Fruit fly (Drosophila melanogaster): Measurements from ENCODE around the gene CG31871.

Gene CG31871

DNA sequence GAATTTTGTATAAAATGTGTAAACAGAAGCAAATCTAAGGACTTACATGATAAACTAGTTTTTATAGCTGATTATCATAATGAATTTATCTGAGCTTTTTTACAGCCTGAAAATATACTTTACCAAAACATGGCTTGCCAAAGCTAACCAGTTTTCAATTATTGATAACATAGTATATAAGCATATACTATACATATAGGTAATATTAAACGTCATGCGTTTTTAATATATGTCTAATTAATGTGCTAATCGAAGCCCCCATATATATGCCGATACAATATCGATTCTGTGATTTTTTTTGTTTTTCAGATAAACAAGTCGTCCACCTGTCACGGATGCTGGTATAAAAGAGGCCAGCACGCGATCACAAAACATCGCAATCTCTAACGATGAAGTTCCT lies 19.7 kb downstream of the CG31871 start, which contains the start of gene CG17107:
TSS of gene CG17107 (plus strand) at position 301 of the 400 bp plus-strand sequence.
- TF ChIP-seq h (GFP tag; optimal IDR thresholded peaks at IDR 0.05) (no peak), jim (GFP tag; optimal IDR thresholded peaks at IDR 0.05) (no peak), sv (GFP tag; optimal IDR thresholded peaks at IDR 0.05) (no peak), CG32264 (GFP tag; optimal IDR thresholded peaks at IDR 0.05) (no peak), Hr83 (GFP tag; optimal IDR thresholded peaks at IDR 0.05; ENCODE audit: poor library complexity, severe bottlenecking) (no peak), Mio (GFP tag; optimal IDR thresholded peaks at IDR 0.05) (no peak), brk (GFP tag; optimal IDR thresholded peaks at IDR 0.05) (no peak), fru (GFP tag; optimal IDR thresholded peaks at IDR 0.05) (no peak), woc (GFP tag; optimal IDR thresholded peaks at IDR 0.05) (no peak), Rel (GFP tag; optimal IDR thresholded peaks at IDR 0.05) (no peak), Rel (tag; optimal IDR thresholded peaks at IDR 0.05) (no peak), Dfd (GFP tag; optimal IDR thresholded peaks at IDR 0.05) (no peak), Sp1 (GFP tag; optimal IDR thresholded peaks at IDR 0.05) (no peak), usp (GFP tag; optimal IDR thresholded peaks at IDR 0.05) (no peak), foxo (GFP tag; optimal IDR thresholded peaks at IDR 0.05) (no peak), Hnf4 (GFP tag; optimal IDR thresholded peaks at IDR 0.05) (no peak)

dm6 chr2L:10682197-10682596 lies 20.3 kb downstream of the CG31871 start:
- TF ChIP-seq Abd-B (GFP tag; optimal IDR thresholded peaks at IDR 0.05): no peak
- TF ChIP-seq lola (GFP tag; optimal IDR thresholded peaks at IDR 0.05): no peak
- no peak for TF ChIP-seq fru (GFP tag; optimal IDR thresholded peaks at IDR 0.05)
- TF ChIP-seq GATAd (GFP tag; optimal IDR thresholded peaks at IDR 0.05): no peak
- no peak for TF ChIP-seq sage (GFP tag; optimal IDR thresholded peaks at IDR 0.05)
- TF ChIP-seq Hr78 (GFP tag; optimal IDR thresholded peaks at IDR 0.05): no peak
- no peak for TF ChIP-seq CG9705 (GFP tag; optimal IDR thresholded peaks at IDR 0.05)
- TF ChIP-seq Rel (GFP tag; optimal IDR thresholded peaks at IDR 0.05): no peak
- no peak for TF ChIP-seq Rel (tag; optimal IDR thresholded peaks at IDR 0.05)
- TF ChIP-seq Sp1 (GFP tag; optimal IDR thresholded peaks at IDR 0.05): no peak
- TF ChIP-seq OdsH (GFP tag; optimal IDR thresholded peaks at IDR 0.05): no peak
- no peak for TF ChIP-seq Dfd (GFP tag; optimal IDR thresholded peaks at IDR 0.05)
- no peak for TF ChIP-seq CG32264 (GFP tag; optimal IDR thresholded peaks at IDR 0.05)
- TF ChIP-seq h (GFP tag; optimal IDR thresholded peaks at IDR 0.05): no peak
- TF ChIP-seq tai (GFP tag; optimal IDR thresholded peaks at IDR 0.05): no peak
- no peak for TF ChIP-seq psq (GFP tag; optimal IDR thresholded peaks at IDR 0.05)
- TF ChIP-seq N (GFP tag; optimal IDR thresholded peaks at IDR 0.05): no peak
- no peak for TF ChIP-seq Myc (optimal IDR thresholded peaks at IDR 0.05)
- no peak for TF ChIP-seq brk (GFP tag; optimal IDR thresholded peaks at IDR 0.05)

DNA sequence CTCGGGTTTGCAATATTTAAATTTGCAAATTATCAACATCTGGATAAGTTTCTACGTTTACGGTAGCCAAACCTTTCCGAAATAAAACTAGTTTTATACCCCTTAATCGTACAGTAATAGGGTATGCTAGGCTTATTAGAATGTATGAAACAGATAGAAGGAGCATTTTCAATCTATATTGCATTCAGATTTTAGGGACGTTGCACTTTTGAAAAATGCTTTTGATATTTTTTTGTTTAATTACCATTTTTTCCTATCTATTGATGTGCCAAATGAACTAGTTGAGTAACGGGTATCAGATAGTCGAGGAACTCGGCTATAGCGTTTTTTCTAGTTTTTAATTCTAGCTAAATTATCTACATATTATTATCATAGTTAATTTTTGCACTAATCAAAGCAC lies 21.0 kb downstream of the CG31871 start:
- TF ChIP-seq sv (GFP tag; optimal IDR thresholded peaks at IDR 0.05): no peak
- no peak for TF ChIP-seq Dfd (GFP tag; optimal IDR thresholded peaks at IDR 0.05)
- TF ChIP-seq CrebA (GFP tag; optimal IDR thresholded peaks at IDR 0.05; ENCODE audit: borderline replicate concordance): no peak
- TF ChIP-seq foxo (GFP tag; optimal IDR thresholded peaks at IDR 0.05): no peak
- no peak for TF ChIP-seq lola (GFP tag; optimal IDR thresholded peaks at IDR 0.05)
- no peak for TF ChIP-seq HLH106 (tag; optimal IDR thresholded peaks at IDR 0.05)
- TF ChIP-seq Rel (GFP tag; optimal IDR thresholded peaks at IDR 0.05): no peak
- TF ChIP-seq Rel (tag; optimal IDR thresholded peaks at IDR 0.05): no peak
- TF ChIP-seq jim (GFP tag; optimal IDR thresholded peaks at IDR 0.05): no peak

- no peak for TF ChIP-seq CrebA (GFP tag; optimal IDR thresholded peaks at IDR 0.05; ENCODE audit: borderline replicate concordance)
- TF ChIP-seq usp (GFP tag; optimal IDR thresholded peaks at IDR 0.05): no peak
- no peak for TF ChIP-seq Hnf4 (GFP tag; optimal IDR thresholded peaks at IDR 0.05)
- TF ChIP-seq brk (GFP tag; optimal IDR thresholded peaks at IDR 0.05): no peak
- TF ChIP-seq Rel (GFP tag; optimal IDR thresholded peaks at IDR 0.05): no peak
- TF ChIP-seq Rel (tag; optimal IDR thresholded peaks at IDR 0.05): no peak
- TF ChIP-seq dl (GFP tag; optimal IDR thresholded peaks at IDR 0.05; ENCODE audit: insufficient read depth in 1 of 2, partially characterized antibody in 2 of 2): no peak
- no peak for TF ChIP-seq tai (GFP tag; optimal IDR thresholded peaks at IDR 0.05)
- TF ChIP-seq woc (GFP tag; optimal IDR thresholded peaks at IDR 0.05): no peak
- TF ChIP-seq CG32264 (GFP tag; optimal IDR thresholded peaks at IDR 0.05): no peak
- TF ChIP-seq CG9705 (GFP tag; optimal IDR thresholded peaks at IDR 0.05): no peak
- TF ChIP-seq fru (GFP tag; optimal IDR thresholded peaks at IDR 0.05): no peak
- no peak for TF ChIP-seq br (GFP tag; optimal IDR thresholded peaks at IDR 0.05)
- no peak for TF ChIP-seq foxo (GFP tag; optimal IDR thresholded peaks at IDR 0.05)
- TF ChIP-seq dsf (GFP tag; optimal IDR thresholded peaks at IDR 0.05; ENCODE audit: borderline replicate concordance): no peak
- TF ChIP-seq lola (GFP tag; optimal IDR thresholded peaks at IDR 0.05): no peak
- no peak for TF ChIP-seq Hr78 (GFP tag; optimal IDR thresholded peaks at IDR 0.05)
Measured at dm6 chr2L:10684309-10684708, 22.4 kb downstream of the CG31871 start, which contains the start of gene CG7299. Gene CG7299, minus strand, starts transcription at chr2L:10684409.

Measured in whole organism, wandering third instar larva.